Worm (Caenorhabditis elegans) whole organism, young adult: ENCODE results near the gene ZK686.1.

ENCODE experiments used
- F22D6.2 ChIP-seq: sonication (generic microtip); optimal IDR thresholded peaks from 2 replicates; lab custom pipeline; 2016; ENCODE audit warnings: mild to moderate bottlenecking, missing genetic modification characterization, missing compliant biosample characterization
- ama-1 ChIP-seq, 3 experiments: fragments of 150-350 bp in 1 of 3; sonication (generic microtip) in 2 of 3; optimal IDR thresholded peaks; 2 replicates each; lab custom pipeline; 2014 to 2018; ENCODE audit warnings: missing biosample characterization in 2 of 3, missing genetic modification characterization in 2 of 3, missing genetic modification reagents in 2 of 3
- ccch-3 ChIP-seq: fragments of 200-800 bp; sonication (Bioruptor generic); optimal IDR thresholded peaks from 2 replicates; lab custom pipeline; 2018; ENCODE audit warnings: mild to moderate bottlenecking, missing genetic modification characterization, missing compliant biosample characterization
- nhr-80 ChIP-seq: sonication (generic microtip); optimal IDR thresholded peaks from 2 replicates; lab custom pipeline; 2016; ENCODE audit warnings: missing genetic modification characterization, missing compliant biosample characterization
- rec-8 ChIP-seq, 2 experiments: sonication (generic microtip); optimal IDR thresholded peaks; 2 replicates each; lab custom pipeline; 2016; ENCODE audit warnings: mild to moderate bottlenecking in 2 of 2, missing genetic modification characterization in 2 of 2, missing genetic modification reagents in 2 of 2, missing genotype in 2 of 2, missing biosample characterization in 1 of 2, missing compliant biosample characterization in 1 of 2, moderate library complexity in 1 of 2
- snpc-4 ChIP-seq, 5 experiments: fragments of 150-350 bp in 1 of 5; sonication (generic microtip) in 4 of 5; optimal IDR thresholded peaks; 2 replicates each; lab custom pipeline; 2014 to 2018; ENCODE audit warnings: missing genetic modification characterization in 5 of 5, missing biosample characterization in 3 of 5, antibody characterized with exemption in 2 of 5, mild to moderate bottlenecking in 2 of 5, missing compliant biosample characterization in 2 of 5, missing genotype in 2 of 5, moderate library complexity in 2 of 5, missing genetic modification reagents in 1 of 5
- tlf-1 ChIP-seq: fragments of 200-800 bp; sonication (Bioruptor generic); optimal IDR thresholded peaks from 2 replicates; lab custom pipeline; 2018; ENCODE audit warnings: mild to moderate bottlenecking, missing genetic modification characterization, missing compliant biosample characterization
- unc-62 ChIP-seq: fragments of 150-350 bp; optimal IDR thresholded peaks from 2 replicates; lab custom pipeline; 2014; ENCODE audit warnings: missing biosample characterization, missing genetic modification reagents, missing genetic modification characterization

ce11 chrIII:7769965-7770364 is 3.0 kb upstream of the ZK686.1 start, which contains the start of gene snu-23:
- TF ChIP-seq unc-62 (GFP tag; lab: Kevin White, UChicago) (no peak), snpc-4 (GFP tag; optimal IDR thresholded peaks at IDR 0.05; lab: Kevin White, UChicago) (no peak), snpc-4 (tag; optimal IDR thresholded peaks at IDR 0.05; lab: Kevin White, UChicago) (no peak), ama-1 (optimal IDR thresholded peaks at IDR 0.05; lab: Kevin White, UChicago) (no peak), ama-1 (GFP tag; optimal IDR thresholded peaks at IDR 0.05; lab: Kevin White, UChicago) (no peak), rec-8 (tag; optimal IDR thresholded peaks at IDR 0.05; lab: Kevin White, UChicago) (no peak), F22D6.2 (tag; lab: Kevin White, UChicago) (no peak), nhr-80 (tag; lab: Kevin White, UChicago) (no peak), tlf-1 (GFP tag; lab: Kevin White, UChicago) (no peak), ccch-3 (GFP tag; lab: Kevin White, UChicago) (no peak)
